Worm (Caenorhabditis elegans): ENCODE results near the gene C30G7.5.

The C30G7.5 gene

ce11 chrV:14921509-14921908, 33.0 kb downstream of the C30G7.5 start, which contains the start of gene zmp-4:
TSS of gene zmp-4 (minus strand) at chrV:14921609.
- TF ChIP-seq him-1 (tag; optimal IDR thresholded peaks at IDR 0.05) = no peak
- TF ChIP-seq dao-5 (tag; optimal IDR thresholded peaks at IDR 0.05) = no peak
- no peak for TF ChIP-seq W03F9.2 (tag; optimal IDR thresholded peaks at IDR 0.05)

- TF ChIP-seq him-1 (tag; optimal IDR thresholded peaks at IDR 0.05) (no peak), W03F9.2 (tag; optimal IDR thresholded peaks at IDR 0.05) (no peak), dao-5 (tag; optimal IDR thresholded peaks at IDR 0.05) (no peak)
Observed at ce11 chrV:14915599-14915998, 38.9 kb downstream of the C30G7.5 start, which contains the start of gene H12D21.11. TSS of gene H12D21.11 (plus strand) at chrV:14915899.

DNA sequence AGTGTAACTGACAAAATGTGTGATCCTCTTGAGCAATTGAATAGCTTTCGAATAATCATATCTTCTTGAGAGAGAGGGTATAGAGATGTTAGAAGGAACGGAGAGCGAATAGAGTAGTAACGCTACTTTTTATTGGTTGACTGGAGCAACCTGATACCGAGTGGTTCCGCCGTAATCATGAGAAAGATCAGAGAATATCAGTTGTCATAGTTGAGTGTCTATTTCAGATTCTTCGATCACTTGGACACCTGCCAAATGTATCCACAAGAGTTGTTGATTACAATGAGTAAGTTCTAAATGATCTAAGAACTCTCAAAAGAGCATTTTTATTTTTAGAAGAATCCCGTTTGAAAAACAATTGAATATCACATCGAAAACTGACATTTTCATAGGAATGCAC, 43.8 kb downstream of the C30G7.5 start:
- TF ChIP-seq dao-5 (tag; optimal IDR thresholded peaks at IDR 0.05) (no peak), W03F9.2 (tag; optimal IDR thresholded peaks at IDR 0.05) (no peak), him-1 (tag; optimal IDR thresholded peaks at IDR 0.05) (no peak)

ce11 chrV:14909331-14909835, 45.1 kb downstream of the C30G7.5 start, which contains the start of gene H12D21.9:
TSS of gene H12D21.9 (minus strand) at chrV:14909478.
- no peak for TF ChIP-seq him-1 (tag; optimal IDR thresholded peaks at IDR 0.05)

ce11 chrV:14907445-14907844, 47.1 kb downstream of the C30G7.5 start:
- TF ChIP-seq W03F9.2 (tag; optimal IDR thresholded peaks at IDR 0.05) (no peak), him-1 (tag; optimal IDR thresholded peaks at IDR 0.05) (no peak), dao-5 (tag; optimal IDR thresholded peaks at IDR 0.05) (no peak)
